Worm (Caenorhabditis elegans) whole organism, young adult: ENCODE results near the gene Y38H6A.5.
A peak's percentile ranks its signal among the peaks of the same experiment; 100 is the strongest.

ENCODE experiments used
- B0261.1 ChIP-seq: sonication (generic microtip); optimal IDR thresholded peaks from 2 replicates; lab custom pipeline; 2016; ENCODE audit warnings: mild to moderate bottlenecking, missing genetic modification characterization, moderate library complexity, missing compliant biosample characterization
- C17E4.6 ChIP-seq: fragments of 200-800 bp; sonication (Bioruptor generic); IDR thresholded peaks from 2 replicates; pipeline ENCODE4 v1.3.6; 2022; ENCODE audit warnings: missing genetic modification reagents, missing genetic modification characterization, missing compliant biosample characterization
- D2030.7 ChIP-seq: fragments of 200-800 bp; sonication (Bioruptor generic); IDR thresholded peaks from 2 replicates; pipeline ENCODE4 v1.3.6; 2022; ENCODE audit warnings: missing genetic modification reagents, missing genetic modification characterization, missing compliant biosample characterization
- F49E8.2 ChIP-seq: sonication (generic microtip); optimal IDR thresholded peaks from 3 replicates; lab custom pipeline; 2017; ENCODE audit warnings: missing genetic modification characterization, mild to moderate bottlenecking, missing compliant biosample characterization, antibody characterized with exemption, moderate library complexity; ENCODE audit not compliant: insufficient read depth
- Y53F4B.3 ChIP-seq: fragments of 200-800 bp; sonication (Bioruptor generic); IDR thresholded peaks from 2 replicates; pipeline ENCODE4 v1.3.6; 2022; ENCODE audit warnings: missing genetic modification reagents, missing genetic modification characterization, missing compliant biosample characterization
- Y56A3A.18 ChIP-seq: fragments of 200-800 bp; sonication (Bioruptor generic); IDR thresholded peaks from 2 replicates; pipeline ENCODE4 v1.3.6; 2022; ENCODE audit warnings: missing genetic modification reagents, missing genetic modification characterization, missing compliant biosample characterization
- ama-1 ChIP-seq, 3 experiments: fragments of 150-350 bp in 1 of 3; sonication (generic microtip) in 2 of 3; optimal IDR thresholded peaks; 2 replicates each; lab custom pipeline; 2014 to 2018; ENCODE audit warnings: missing biosample characterization in 2 of 3, missing genetic modification characterization in 2 of 3, missing genetic modification reagents in 2 of 3
- aptf-3 ChIP-seq: fragments of 200-800 bp; sonication (Bioruptor generic); IDR thresholded peaks from 2 replicates; pipeline ENCODE4 v1.3.6; 2022; ENCODE audit warnings: missing genetic modification characterization, missing compliant biosample characterization
- athp-1 ChIP-seq: sonication (generic microtip); optimal IDR thresholded peaks from 2 replicates; lab custom pipeline; 2017; ENCODE audit warnings: mild to moderate bottlenecking, missing genetic modification characterization, missing compliant biosample characterization
- attf-5 ChIP-seq: fragments of 200-800 bp; sonication (Bioruptor generic); optimal IDR thresholded peaks from 2 replicates; lab custom pipeline; 2018; ENCODE audit warnings: mild to moderate bottlenecking, missing genetic modification characterization, missing compliant biosample characterization
- bed-1 ChIP-seq: fragments of 200-800 bp; sonication (Bioruptor generic); IDR thresholded peaks from 2 replicates; pipeline ENCODE4 v1.3.6; 2022; ENCODE audit warnings: missing genetic modification reagents, missing genetic modification characterization, missing compliant biosample characterization
- ceh-91 ChIP-seq: fragments of 200-800 bp; sonication (Bioruptor generic); IDR thresholded peaks from 2 replicates; pipeline ENCODE4 v1.3.6; 2022; ENCODE audit warnings: missing genetic modification reagents, missing genetic modification characterization, missing compliant biosample characterization
- chd-7 ChIP-seq: sonication (generic microtip); optimal IDR thresholded peaks from 2 replicates; lab custom pipeline; 2016; ENCODE audit warnings: mild to moderate bottlenecking, missing genetic modification characterization, moderate library complexity, missing compliant biosample characterization
- die-1 ChIP-seq: sonication (generic microtip); optimal IDR thresholded peaks from 2 replicates; lab custom pipeline; 2016; ENCODE audit warnings: missing genotype, mild to moderate bottlenecking, missing genetic modification characterization, missing compliant biosample characterization
- dox-1 ChIP-seq: fragments of 200-800 bp; sonication (Bioruptor generic); IDR thresholded peaks from 2 replicates; pipeline ENCODE4 v1.3.6; 2022; ENCODE audit warnings: missing genetic modification reagents, missing genetic modification characterization, missing compliant biosample characterization
- dpff-1 ChIP-seq: sonication (generic microtip); optimal IDR thresholded peaks from 2 replicates; lab custom pipeline; 2017; ENCODE audit warnings: mild to moderate bottlenecking, missing genetic modification characterization, missing compliant biosample characterization
- dpl-1 ChIP-seq: fragments of 150-350 bp; optimal IDR thresholded peaks from 2 replicates; lab custom pipeline; 2014; ENCODE audit warnings: missing biosample characterization, missing genetic modification reagents, missing genetic modification characterization
- ets-4 ChIP-seq: fragments of 200-800 bp; sonication (Bioruptor generic); optimal IDR thresholded peaks from 2 replicates; lab custom pipeline; 2018; ENCODE audit warnings: mild to moderate bottlenecking, missing genetic modification characterization, missing compliant biosample characterization
- gei-17 ChIP-seq: fragments of 200-800 bp; sonication (Bioruptor generic); optimal IDR thresholded peaks from 2 replicates; lab custom pipeline; 2018; ENCODE audit warnings: mild to moderate bottlenecking, missing genetic modification characterization, missing compliant biosample characterization
- him-1 ChIP-seq: sonication (generic microtip); optimal IDR thresholded peaks from 2 replicates; lab custom pipeline; 2016; ENCODE audit warnings: missing genotype, missing genetic modification reagents, missing genetic modification characterization, missing compliant biosample characterization
- hmg-1.2 ChIP-seq: fragments of 200-800 bp; sonication (Bioruptor generic); IDR thresholded peaks from 2 replicates; pipeline ENCODE4 v1.3.6; 2022; ENCODE audit warnings: missing genetic modification reagents, missing genetic modification characterization, missing compliant biosample characterization
- hmg-20 ChIP-seq: fragments of 200-800 bp; sonication (Bioruptor generic); IDR thresholded peaks from 2 replicates; pipeline ENCODE4 v1.3.6; 2022; ENCODE audit warnings: missing genetic modification reagents, missing genetic modification characterization, missing compliant biosample characterization
- hsf-1 ChIP-seq: fragments of 200-800 bp; sonication (Bioruptor generic); IDR thresholded peaks from 2 replicates; pipeline ENCODE4 v1.3.6; 2022; ENCODE audit warnings: missing genetic modification reagents, missing genetic modification characterization, missing compliant biosample characterization
- let-526 ChIP-seq: fragments of 200-800 bp; sonication (Bioruptor generic); IDR thresholded peaks from 2 replicates; pipeline ENCODE4 v1.3.6; 2022; ENCODE audit warnings: missing genetic modification reagents, missing genetic modification characterization, missing compliant biosample characterization
- lin-26 ChIP-seq: fragments of 200-800 bp; sonication (Bioruptor generic); IDR thresholded peaks from 2 replicates; pipeline ENCODE4 v1.3.6; 2022; ENCODE audit warnings: missing genetic modification reagents, missing genetic modification characterization, missing compliant biosample characterization
- lin-35 ChIP-seq, 3 experiments: fragments of 150-350 bp in 2 of 3; sonication (generic microtip) in 1 of 3; optimal IDR thresholded peaks; 2 replicates each; lab custom pipeline; 2014 to 2018; ENCODE audit warnings: missing biosample characterization in 3 of 3, missing genetic modification characterization in 3 of 3, missing genetic modification reagents in 3 of 3
- lsl-1 ChIP-seq: fragments of 200-800 bp; sonication (Bioruptor generic); optimal IDR thresholded peaks from 2 replicates; lab custom pipeline; 2018; ENCODE audit warnings: mild to moderate bottlenecking, missing genetic modification characterization, moderate library complexity, missing compliant biosample characterization
- mcd-1 ChIP-seq: fragments of 200-800 bp; sonication (Bioruptor generic); IDR thresholded peaks from 2 replicates; pipeline ENCODE4 v1.3.6; 2022; ENCODE audit warnings: missing genetic modification reagents, missing genetic modification characterization, missing compliant biosample characterization
- mel-28 ChIP-seq: sonication (generic microtip); optimal IDR thresholded peaks from 2 replicates; lab custom pipeline; 2016; ENCODE audit warnings: borderline replicate concordance, mild to moderate bottlenecking, missing genetic modification characterization, missing compliant biosample characterization
- mes-4 ChIP-seq: sonication (generic microtip); optimal IDR thresholded peaks from 2 replicates; lab custom pipeline; 2016; ENCODE audit warnings: missing genotype, missing genetic modification characterization, missing compliant biosample characterization
- mxl-1 ChIP-seq: sonication (generic microtip); optimal IDR thresholded peaks from 2 replicates; lab custom pipeline; 2016; ENCODE audit warnings: missing genetic modification characterization, missing compliant biosample characterization
- nhr-179 ChIP-seq: sonication (generic microtip); optimal IDR thresholded peaks from 2 replicates; lab custom pipeline; 2016; ENCODE audit warnings: mild to moderate bottlenecking, missing genetic modification characterization, missing compliant biosample characterization
- nhr-90 ChIP-seq: sonication (generic microtip); optimal IDR thresholded peaks from 2 replicates; lab custom pipeline; 2016; ENCODE audit warnings: missing genotype, mild to moderate bottlenecking, missing genetic modification characterization, missing compliant biosample characterization
- rcor-1 ChIP-seq: fragments of 200-800 bp; sonication (Bioruptor generic); IDR thresholded peaks from 2 replicates; pipeline ENCODE4 v1.3.6; 2022; ENCODE audit warnings: missing genetic modification reagents, missing genetic modification characterization, missing compliant biosample characterization
- rpc-1 ChIP-seq, 2 experiments: fragments of 150-350 bp in 1 of 2; sonication (generic microtip) in 1 of 2; optimal IDR thresholded peaks; 2 replicates each; lab custom pipeline; 2014 to 2018; ENCODE audit warnings: missing biosample characterization in 1 of 2, missing genetic modification characterization in 1 of 2, missing genetic modification reagents in 1 of 2, missing genotype in 1 of 2
- snpc-3.4 ChIP-seq: sonication (generic microtip); optimal IDR thresholded peaks from 2 replicates; lab custom pipeline; 2017; ENCODE audit warnings: missing genetic modification characterization, mild to moderate bottlenecking, missing compliant biosample characterization, antibody characterized with exemption, moderate library complexity, missing genotype, missing genetic modification reagents
- somi-1 ChIP-seq: fragments of 200-800 bp; sonication (Bioruptor generic); optimal IDR thresholded peaks from 2 replicates; lab custom pipeline; 2018; ENCODE audit warnings: mild to moderate bottlenecking, missing genetic modification characterization, missing compliant biosample characterization
- tbp1 ChIP-seq: fragments of 200-800 bp; sonication (Bioruptor generic); optimal IDR thresholded peaks from 2 replicates; lab custom pipeline; 2018; ENCODE audit warnings: mild to moderate bottlenecking, missing genetic modification characterization, missing compliant biosample characterization
- tbx-9 ChIP-seq: sonication (generic microtip); optimal IDR thresholded peaks from 2 replicates; lab custom pipeline; 2016; ENCODE audit warnings: borderline replicate concordance, missing genetic modification characterization, inconsistent platforms, missing compliant biosample characterization
- ztf-25 ChIP-seq: fragments of 200-800 bp; sonication (Bioruptor generic); IDR thresholded peaks from 2 replicates; pipeline ENCODE4 v1.3.6; 2022; ENCODE audit warnings: missing genetic modification reagents, missing genetic modification characterization, missing compliant biosample characterization
- ztf-3 ChIP-seq: fragments of 200-800 bp; sonication (Bioruptor generic); optimal IDR thresholded peaks from 2 replicates; lab custom pipeline; 2018; ENCODE audit warnings: mild to moderate bottlenecking, missing genetic modification characterization, missing compliant biosample characterization

The Y38H6A.5 gene

DNA sequence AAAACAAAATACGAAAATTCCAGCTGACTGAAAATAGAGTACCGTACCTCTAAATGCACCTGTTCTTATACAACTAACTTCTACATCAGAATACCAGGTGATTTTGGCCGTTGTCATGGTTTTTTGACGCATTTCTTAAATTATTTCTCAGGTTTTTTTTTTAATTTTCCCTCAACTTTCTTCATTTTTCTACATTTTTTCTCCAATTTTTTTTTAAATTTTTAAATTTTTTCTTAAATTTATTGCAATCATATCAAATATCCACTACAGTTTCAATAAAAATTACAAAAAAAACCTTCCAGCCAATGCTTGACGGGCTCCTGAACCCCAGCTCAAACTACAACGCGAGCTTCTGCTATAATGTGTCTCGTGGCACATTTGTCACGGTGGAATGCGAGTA, 16.0 kb upstream of the Y38H6A.5 start, which contains the start of gene K02E2.1:
Gene K02E2.1 (plus strand): TSS at position 301 of the 400 bp plus-strand sequence.
- TF ChIP-seq attf-5 (GFP tag; lab: Kevin White, UChicago): no peak
- no peak for TF ChIP-seq Y53F4B.3 (GFP tag; lab: Robert Waterston, UW)
- TF ChIP-seq, all 124 proteins: peak for 0

DNA sequence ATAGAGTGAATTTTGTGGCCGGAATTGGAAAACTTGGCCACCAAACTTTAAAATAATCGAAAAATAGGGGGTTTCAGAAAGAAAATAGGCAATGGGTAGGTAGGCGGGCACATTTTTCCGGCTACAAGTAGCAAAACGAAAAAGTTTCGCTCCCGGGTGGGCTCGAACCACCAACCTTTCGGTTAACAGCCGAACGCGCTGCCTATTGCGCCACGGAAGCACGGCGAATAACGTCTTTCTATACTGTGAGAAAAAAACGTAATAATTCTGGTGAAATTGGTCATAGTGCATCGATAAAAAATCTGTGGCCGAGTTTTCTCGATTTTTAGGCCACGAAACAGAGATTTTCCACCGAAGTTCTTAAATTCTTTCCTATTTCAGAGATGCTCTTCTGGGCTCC, 15.2 kb upstream of the Y38H6A.5 start:
- TF ChIP-seq mcd-1 (GFP tag; lab: Robert Waterston, UW): peak; percentile 23; the same call in 1 of the 2 replicates
- no peak for TF ChIP-seq mes-4
- TF ChIP-seq B0261.1: peak; percentile 65
- peak; percentile 59; the same call in 1 of the 2 replicates for TF ChIP-seq lin-26
- peak; percentile 85 for TF ChIP-seq tbp1
- peak; percentile 56 for TF ChIP-seq rpc-1 (optimal IDR thresholded peaks at IDR 0.05; lab: Kevin White, UChicago)
- peak; percentile 76 for TF ChIP-seq rpc-1 (tag; optimal IDR thresholded peaks at IDR 0.05; lab: Kevin White, UChicago)
- TF ChIP-seq nhr-179: no peak
- TF ChIP-seq rcor-1 (GFP tag; lab: Robert Waterston, UW): no peak
- no peak for TF ChIP-seq ztf-3 (GFP tag; lab: Kevin White, UChicago)
- TF ChIP-seq hmg-20: no peak
- no peak for TF ChIP-seq lsl-1 (GFP tag; lab: Kevin White, UChicago)
- peak; percentile 50 for TF ChIP-seq him-1 (tag; lab: Kevin White, UChicago)
- TF ChIP-seq chd-7 (tag; lab: Kevin White, UChicago): no peak
- peak; percentile 44 for TF ChIP-seq die-1
- 0 out of 2 replicates have a peak, but pooled peaks have one; percentile 17 for TF ChIP-seq hmg-1.2
- TF ChIP-seq mxl-1 (tag; lab: Kevin White, UChicago): peak; percentile 3
- peak; percentile 36; the same call in 1 of the 2 replicates for TF ChIP-seq dox-1 (GFP tag; lab: Robert Waterston, UW)
- TF ChIP-seq nhr-90 (tag; lab: Kevin White, UChicago): peak; percentile 56

DNA sequence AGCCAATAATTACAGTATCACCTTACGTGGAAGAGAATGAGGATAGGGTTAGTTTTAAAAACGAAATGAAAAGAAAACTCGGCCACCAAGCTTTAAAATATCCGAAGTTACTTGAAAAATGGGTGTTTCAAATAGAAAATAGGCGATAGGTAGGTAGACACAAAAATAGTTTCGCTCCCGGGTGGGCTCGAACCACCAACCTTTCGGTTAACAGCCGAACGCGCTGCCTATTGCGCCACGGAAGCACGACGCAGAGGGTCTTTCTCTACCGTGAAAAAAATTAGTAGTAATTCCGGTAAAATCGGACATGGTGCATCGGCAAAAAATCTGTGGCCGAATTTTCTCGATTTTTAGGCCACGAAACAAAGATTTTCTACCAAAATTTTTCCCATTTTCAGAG, 12.5 kb upstream of the Y38H6A.5 start:
- no peak for TF ChIP-seq ets-4 (GFP tag; lab: Kevin White, UChicago)
- TF ChIP-seq D2030.7 (GFP tag; lab: Robert Waterston, UW): peak; percentile 54; the same call in 1 of the 2 replicates
- peak; percentile 63 for TF ChIP-seq B0261.1
- no peak for TF ChIP-seq athp-1 (tag; lab: Kevin White, UChicago)
- peak; percentile 83 for TF ChIP-seq tbp1
- TF ChIP-seq ztf-25: 0 out of 2 replicates have a peak, but pooled peaks have one; percentile 31
- TF ChIP-seq him-1 (tag; lab: Kevin White, UChicago): peak; percentile 67
- no peak for TF ChIP-seq lin-26
- TF ChIP-seq F49E8.2 (tag; lab: Kevin White, UChicago): no peak
- TF ChIP-seq die-1: peak; percentile 4
- peak; percentile 52 for TF ChIP-seq rpc-1 (optimal IDR thresholded peaks at IDR 0.05; lab: Kevin White, UChicago)
- peak; percentile 73 for TF ChIP-seq rpc-1 (tag; optimal IDR thresholded peaks at IDR 0.05; lab: Kevin White, UChicago)
- TF ChIP-seq nhr-90 (tag; lab: Kevin White, UChicago): peak; percentile 10
- TF ChIP-seq let-526 (GFP tag; lab: Robert Waterston, UW): no peak
- TF ChIP-seq hmg-1.2: 0 out of 2 replicates have a peak, but pooled peaks have one; percentile 25

DNA sequence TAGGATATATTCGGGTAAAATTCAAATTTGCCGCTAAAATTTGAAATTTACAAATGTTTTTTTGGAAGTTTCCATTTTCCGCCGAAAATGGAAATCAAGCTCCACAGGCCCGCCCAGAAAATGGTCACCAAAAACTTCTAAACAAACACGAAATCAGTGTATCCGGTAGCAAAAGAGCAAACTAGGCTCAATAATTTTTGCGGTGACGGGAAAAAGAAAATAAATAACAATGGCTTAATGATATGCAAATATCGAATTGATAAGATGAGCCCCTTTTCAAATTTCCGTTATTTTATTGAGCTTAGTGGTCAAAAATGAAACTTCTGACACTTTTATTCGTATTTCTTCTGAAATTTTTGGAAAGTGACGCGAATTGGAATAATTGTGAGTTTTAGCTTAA, 9.7 kb upstream of the Y38H6A.5 start, which contains the start of gene Y38H6A.3:
Gene Y38H6A.3 (plus strand): TSS at position 301 of the 400 bp plus-strand sequence.
- no peak for TF ChIP-seq tbp1
- no peak for TF ChIP-seq D2030.7 (GFP tag; lab: Robert Waterston, UW)
- no peak for TF ChIP-seq somi-1 (GFP tag; lab: Kevin White, UChicago)
- no peak for TF ChIP-seq tbx-9 (tag; lab: Kevin White, UChicago)
- no peak for TF ChIP-seq hsf-1
- no peak for TF ChIP-seq mcd-1 (GFP tag; lab: Robert Waterston, UW)

DNA sequence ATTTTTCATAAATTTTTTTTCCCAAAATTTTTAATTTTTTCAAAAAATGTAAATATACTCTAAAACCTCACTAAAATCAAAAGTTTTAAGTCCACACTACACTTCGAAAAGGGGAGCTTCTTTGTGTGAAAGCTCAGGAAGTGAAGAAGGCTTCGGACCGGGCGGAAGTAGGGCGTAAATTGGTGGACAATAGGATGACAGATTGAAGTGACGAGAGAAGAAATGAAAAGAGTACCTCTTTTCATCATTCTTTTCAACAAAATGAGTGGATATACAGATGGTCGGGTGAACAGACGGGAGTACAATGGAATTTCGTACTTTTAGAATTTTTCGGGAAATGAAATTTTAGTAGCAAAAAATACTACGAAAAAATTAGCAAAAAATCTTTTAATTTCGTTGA, 3.7 kb upstream of the Y38H6A.5 start:
- TF ChIP-seq snpc-3.4 (tag; lab: Kevin White, UChicago) (no peak), bed-1 (GFP tag; lab: Robert Waterston, UW) (no peak), ceh-91 (GFP tag; lab: Robert Waterston, UW) (no peak), Y56A3A.18 (GFP tag; lab: Robert Waterston, UW) (no peak), mel-28 (tag; lab: Kevin White, UChicago) (no peak), dpl-1 (GFP tag; lab: Kevin White, UChicago) (no peak), gei-17 (no peak), ama-1 (optimal IDR thresholded peaks at IDR 0.05; lab: Kevin White, UChicago) (no peak), ama-1 (GFP tag; optimal IDR thresholded peaks at IDR 0.05; lab: Kevin White, UChicago) (no peak), lin-35 (GFP tag; optimal IDR thresholded peaks at IDR 0.05; lab: Kevin White, UChicago) (no peak), dpff-1 (tag; lab: Kevin White, UChicago) (no peak), C17E4.6 (GFP tag; lab: Robert Waterston, UW) (no peak), aptf-3 (no peak)
